Worm (Caenorhabditis elegans): ENCODE measurements around the gene trp-2.

The trp-2 gene

ce11 chrIII:955981-956380, 35.7 kb upstream of the trp-2 start, which contains the start of gene fbxa-54:
Gene fbxa-54, plus strand, starts transcription at chrIII:956334.
- TF ChIP-seq gmeb-1 (tag; optimal IDR thresholded peaks at IDR 0.05) (peak; percentile 9), snpc-4 (tag; optimal IDR thresholded peaks at IDR 0.05) (no peak), ztf-4 (tag; optimal IDR thresholded peaks at IDR 0.05) (no peak), sem-4 (tag; optimal IDR thresholded peaks at IDR 0.05) (no peak), aly-2 (tag; optimal IDR thresholded peaks at IDR 0.05) (no peak), lin-39 (tag; optimal IDR thresholded peaks at IDR 0.05) (no peak), fos-1 (tag; optimal IDR thresholded peaks at IDR 0.05) (peak; percentile 84)

ce11 chrIII:961948-962347, 29.7 kb upstream of the trp-2 start, which contains the start of gene fbxa-51:
Gene fbxa-51, plus strand, starts transcription at chrIII:962269.
- TF ChIP-seq unc-62 (GFP tag; optimal IDR thresholded peaks at IDR 0.05): no peak
- peak; percentile 35 for TF ChIP-seq fos-1 (tag; optimal IDR thresholded peaks at IDR 0.05)

- TF ChIP-seq F13H6.1 (tag; optimal IDR thresholded peaks at IDR 0.05) (no peak), lsy-2 (tag; optimal IDR thresholded peaks at IDR 0.05) (no peak), R02D3.7 (tag; optimal IDR thresholded peaks at IDR 0.05) (no peak), lin-13 (GFP tag; optimal IDR thresholded peaks at IDR 0.05) (no peak)
Measured at ce11 chrIII:964637-965036, 27.0 kb upstream of the trp-2 start.

- TF ChIP-seq ama-1 (optimal IDR thresholded peaks at IDR 0.05): no peak
Measured at ce11 chrIII:966259-966658, 25.4 kb upstream of the trp-2 start.

- TF ChIP-seq peb-1 (tag; optimal IDR thresholded peaks at IDR 0.05): no peak
Measured at ce11 chrIII:970928-971327, 20.8 kb upstream of the trp-2 start.

ce11 chrIII:978889-979288, 12.8 kb upstream of the trp-2 start:
- TF ChIP-seq lin-13 (GFP tag; optimal IDR thresholded peaks at IDR 0.05) (no peak), snpc-4 (tag; optimal IDR thresholded peaks at IDR 0.05) (no peak), dmd-4 (tag; optimal IDR thresholded peaks at IDR 0.05) (no peak), ztf-11 (tag; optimal IDR thresholded peaks at IDR 0.05) (no peak), sma-3 (GFP tag; optimal IDR thresholded peaks at IDR 0.05) (no peak), blmp-1 (tag; optimal IDR thresholded peaks at IDR 0.05; ENCODE audit: insufficient read depth) (no peak)

ce11 chrIII:981960-982359, 9.7 kb upstream of the trp-2 start:
- TF ChIP-seq lin-13 (GFP tag; optimal IDR thresholded peaks at IDR 0.05) (no peak), nhr-11 (tag; optimal IDR thresholded peaks at IDR 0.05) (no peak), elt-3 (tag; optimal IDR thresholded peaks at IDR 0.05) (no peak), ama-1 (optimal IDR thresholded peaks at IDR 0.05) (no peak), ZK546.5 (tag; optimal IDR thresholded peaks at IDR 0.05) (no peak), blmp-1 (tag; optimal IDR thresholded peaks at IDR 0.05; ENCODE audit: insufficient read depth) (no peak), nhr-23 (tag; optimal IDR thresholded peaks at IDR 0.05) (no peak), sma-9 (GFP tag; optimal IDR thresholded peaks at IDR 0.05) (no peak), sma-9 (tag; optimal IDR thresholded peaks at IDR 0.05) (no peak), ceh-82 (tag; optimal IDR thresholded peaks at IDR 0.05) (no peak), lin-39 (tag; optimal IDR thresholded peaks at IDR 0.05) (no peak), sma-3 (GFP tag; optimal IDR thresholded peaks at IDR 0.05) (no peak), nhr-10 (tag; optimal IDR thresholded peaks at IDR 0.05) (no peak), skn-1 (tag; optimal IDR thresholded peaks at IDR 0.05) (no peak), nhr-12 (tag; optimal IDR thresholded peaks at IDR 0.05) (no peak), nhr-6 (tag; optimal IDR thresholded peaks at IDR 0.05) (no peak), nhr-237 (tag; optimal IDR thresholded peaks at IDR 0.05) (no peak), egl-27 (tag; optimal IDR thresholded peaks at IDR 0.05) (no peak), unc-55 (GFP tag; optimal IDR thresholded peaks at IDR 0.05) (peak; percentile 69), ztf-1 (GFP tag; conservative IDR thresholded peaks at IDR 0.05) (no peak), unc-39 (tag; optimal IDR thresholded peaks at IDR 0.05) (no peak), crh-2 (tag; optimal IDR thresholded peaks at IDR 0.05) (no peak), F13H6.1 (tag; optimal IDR thresholded peaks at IDR 0.05) (no peak), lin-11 (tag; optimal IDR thresholded peaks at IDR 0.05) (no peak), gmeb-1 (tag; optimal IDR thresholded peaks at IDR 0.05) (peak; percentile 41), sem-4 (tag; optimal IDR thresholded peaks at IDR 0.05) (peak; percentile 4), nhr-77 (tag; optimal IDR thresholded peaks at IDR 0.05) (no peak), nhr-25 (tag; optimal IDR thresholded peaks at IDR 0.05) (peak; percentile 17), lsy-2 (tag; optimal IDR thresholded peaks at IDR 0.05) (peak in 1 of 2 experiments; percentile 4), fos-1 (tag; optimal IDR thresholded peaks at IDR 0.05) (peak; percentile 51), nhr-21 (tag; optimal IDR thresholded peaks at IDR 0.05) (no peak), mbf-1 (tag; optimal IDR thresholded peaks at IDR 0.05) (no peak), mab-5 (tag; optimal IDR thresholded peaks at IDR 0.05) (no peak), R02D3.7 (tag; optimal IDR thresholded peaks at IDR 0.05) (no peak), ztf-4 (tag; optimal IDR thresholded peaks at IDR 0.05) (no peak), alr-1 (tag; optimal IDR thresholded peaks at IDR 0.05) (no peak)
